Worm (Caenorhabditis elegans) whole organism, early embryonic: ENCODE data around the gene srj-23.

Experiments
- B0310.2 ChIP-seq: sonication (generic microtip); optimal IDR thresholded peaks from 2 replicates; lab custom pipeline; 2016; ENCODE audit warnings: mild to moderate bottlenecking, missing genetic modification characterization, missing compliant biosample characterization
- F13C5.2 ChIP-seq: sonication (generic microtip); optimal IDR thresholded peaks from 2 replicates; lab custom pipeline; 2017; ENCODE audit warnings: mild to moderate bottlenecking, missing genetic modification characterization, inconsistent platforms, missing compliant biosample characterization
- aly-1 ChIP-seq: sonication (generic microtip); optimal IDR thresholded peaks from 2 replicates; lab custom pipeline; 2016; ENCODE audit warnings: missing genetic modification characterization, missing compliant biosample characterization
- ama-1 ChIP-seq: fragments of 150-350 bp; optimal IDR thresholded peaks from 2 replicates; lab custom pipeline; 2014
- ceh-13 ChIP-seq: fragments of 200-800 bp; sonication (Bioruptor generic); optimal IDR thresholded peaks from 2 replicates; lab custom pipeline; 2018; ENCODE audit warnings: mild to moderate bottlenecking, missing genetic modification characterization, missing compliant biosample characterization
- ceh-36 ChIP-seq: sonication (generic microtip); optimal IDR thresholded peaks from 2 replicates; lab custom pipeline; 2016; ENCODE audit warnings: missing genetic modification characterization, inconsistent platforms, missing compliant biosample characterization
- ets-7 ChIP-seq: sonication (generic microtip); optimal IDR thresholded peaks from 2 replicates; lab custom pipeline; 2016; ENCODE audit warnings: missing genotype, missing genetic modification characterization, missing compliant biosample characterization
- flt-1 ChIP-seq: fragments of 200-800 bp; sonication (Bioruptor generic); IDR thresholded peaks from 2 replicates; pipeline ENCODE4 v1.3.6; 2022; ENCODE audit warnings: missing genetic modification characterization, missing compliant biosample characterization
- hmbx-1 ChIP-seq: sonication (generic microtip); optimal IDR thresholded peaks from 2 replicates; lab custom pipeline; 2016; ENCODE audit warnings: mild to moderate bottlenecking, missing genetic modification characterization, missing compliant biosample characterization
- hmg-4 ChIP-seq: fragments of 200-800 bp; sonication (Bioruptor generic); optimal IDR thresholded peaks from 2 replicates; lab custom pipeline; 2018; ENCODE audit warnings: mild to moderate bottlenecking, missing genetic modification characterization, missing compliant biosample characterization
- hnd-1 ChIP-seq: sonication (generic microtip); optimal IDR thresholded peaks from 2 replicates; lab custom pipeline; 2016; ENCODE audit warnings: missing genetic modification characterization, missing compliant biosample characterization
- pes-1 ChIP-seq: fragments of 200-800 bp; sonication (Bioruptor generic); IDR thresholded peaks from 2 replicates; pipeline ENCODE4 v1.3.6; 2022; ENCODE audit warnings: missing genetic modification reagents, missing genetic modification characterization, missing compliant biosample characterization
- scrt-1 ChIP-seq: fragments of 200-800 bp; sonication (Bioruptor generic); IDR thresholded peaks from 2 replicates; pipeline ENCODE4 v1.3.6; 2022; ENCODE audit warnings: missing genetic modification characterization, missing compliant biosample characterization
- sea-1 ChIP-seq: fragments of 200-800 bp; sonication (Bioruptor generic); conservative IDR thresholded peaks from 2 replicates; pipeline ENCODE4 v1.3.6; 2022; ENCODE audit warnings: missing genetic modification characterization, missing compliant biosample characterization
- tbx-11 ChIP-seq: fragments of 200-800 bp; sonication (Bioruptor generic); IDR thresholded peaks from 2 replicates; pipeline ENCODE4 v1.3.6; 2022; ENCODE audit warnings: missing genetic modification characterization, missing compliant biosample characterization
- tbx-37 ChIP-seq: fragments of 200-800 bp; sonication (Bioruptor generic); conservative IDR thresholded peaks from 2 replicates; pipeline ENCODE4 v1.3.6; 2022; ENCODE audit warnings: missing genetic modification reagents, missing genetic modification characterization, missing compliant biosample characterization
- tra-4 ChIP-seq: sonication (generic microtip); optimal IDR thresholded peaks from 2 replicates; lab custom pipeline; 2017; ENCODE audit warnings: missing genetic modification characterization, missing compliant biosample characterization

Gene srj-23

DNA sequence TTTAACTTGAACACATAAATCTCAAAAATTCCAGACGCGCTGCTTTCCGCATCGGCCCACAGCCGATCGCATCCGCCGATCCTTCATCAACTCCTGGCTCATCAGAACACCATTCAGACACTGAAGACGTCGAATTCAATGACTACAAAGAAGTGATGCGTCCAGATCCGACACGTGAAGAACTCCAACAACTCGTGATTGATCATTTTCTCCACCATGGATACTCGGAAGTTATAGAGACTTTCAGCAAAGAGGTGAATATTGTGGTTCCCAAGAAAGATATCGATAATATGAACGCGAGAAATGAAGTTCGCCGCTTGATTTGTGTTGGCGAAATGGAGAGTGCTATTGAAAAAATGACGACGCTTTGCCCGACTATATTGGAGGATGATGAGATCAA is 17.5 kb downstream of the srj-23 start:
- TF ChIP-seq ceh-13 (no peak), hnd-1 (tag; lab: Kevin White, UChicago) (no peak), ceh-36 (tag; lab: Kevin White, UChicago) (no peak), tra-4 (tag; lab: Kevin White, UChicago) (no peak), hmbx-1 (tag; lab: Kevin White, UChicago) (no peak), tbx-11 (no peak), ets-7 (no peak), B0310.2 (tag; lab: Kevin White, UChicago) (no peak), pes-1 (no peak), tbx-37 (GFP tag; lab: Robert Waterston, UW) (no peak), F13C5.2 (tag; lab: Kevin White, UChicago) (no peak), sea-1 (no peak), flt-1 (GFP tag; lab: Robert Waterston, UW) (no peak), aly-1 (tag; lab: Kevin White, UChicago) (no peak), ama-1 (lab: Kevin White, UChicago) (no peak), hmg-4 (no peak), scrt-1 (GFP tag; lab: Robert Waterston, UW) (no peak)

DNA sequence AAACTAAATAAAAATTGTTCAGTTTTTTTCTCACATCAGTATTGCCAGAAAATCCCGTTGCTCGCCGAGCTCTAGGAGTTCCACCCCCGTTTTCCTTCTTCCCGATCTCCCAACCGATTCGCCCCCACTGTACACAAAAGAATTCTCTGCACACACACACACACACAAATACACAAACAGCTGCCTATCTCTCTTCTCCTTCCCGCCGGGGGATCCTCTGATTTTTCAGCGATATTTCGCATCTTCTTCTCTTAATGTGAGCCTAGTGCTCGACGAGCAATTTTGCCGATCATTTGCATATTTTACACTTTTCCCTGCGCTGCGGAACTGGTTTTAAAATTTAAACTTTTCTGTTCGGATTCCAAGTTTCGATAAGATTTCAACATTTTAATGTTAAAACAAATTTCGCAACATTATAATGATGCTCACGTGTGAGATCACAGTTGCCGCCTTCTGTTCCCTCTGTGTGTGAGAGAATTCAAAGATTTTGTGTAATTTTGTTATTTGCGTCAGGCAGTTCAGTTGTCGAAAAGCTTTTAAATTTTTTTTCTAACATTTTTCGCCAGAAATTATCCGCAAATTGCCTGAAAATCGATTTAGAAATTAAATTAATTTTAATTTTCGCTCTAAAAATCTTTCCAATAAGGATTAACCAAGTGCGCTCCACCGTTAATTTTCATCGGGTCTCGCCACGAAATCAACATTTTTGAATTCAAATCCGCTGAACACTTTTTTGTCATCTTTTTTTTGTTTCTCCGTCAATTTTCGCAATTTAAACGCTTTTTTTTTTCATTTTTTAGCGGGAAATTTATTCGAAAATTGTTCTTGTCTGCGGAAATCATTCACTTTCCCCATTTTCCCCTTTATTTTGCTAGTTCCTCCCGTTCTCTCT is 19.9 kb downstream of the srj-23 start:
- TF ChIP-seq scrt-1 (GFP tag; lab: Robert Waterston, UW) (no peak), flt-1 (GFP tag; lab: Robert Waterston, UW) (no peak), ceh-36 (tag; lab: Kevin White, UChicago) (peak; percentile 6), hmg-4 (peak; percentile 46), hnd-1 (tag; lab: Kevin White, UChicago) (no peak), ceh-13 (no peak)

DNA sequence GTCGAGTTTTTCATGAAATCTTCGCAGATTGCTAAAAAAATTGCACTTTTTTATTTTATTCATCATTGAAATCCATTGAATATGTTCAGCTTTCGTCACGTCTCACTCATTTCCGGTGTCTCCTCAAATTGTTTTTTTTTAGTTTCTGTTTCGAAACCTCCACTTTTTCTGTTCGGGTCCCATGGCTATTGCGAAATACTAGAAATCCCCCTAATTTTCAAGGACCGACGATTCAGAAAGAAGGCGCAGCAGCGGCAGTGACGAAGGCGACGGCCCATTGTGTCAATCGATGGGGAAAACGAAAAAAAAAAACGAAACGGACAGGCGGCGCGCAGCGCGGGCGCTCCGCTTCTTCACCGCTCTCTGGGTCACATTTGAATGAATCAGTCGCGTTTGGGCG is 20.5 kb downstream of the srj-23 start:
- TF ChIP-seq hmbx-1 (tag; lab: Kevin White, UChicago): no peak
- no peak for TF ChIP-seq ceh-36 (tag; lab: Kevin White, UChicago)
- TF ChIP-seq ets-7: no peak
- TF ChIP-seq tbx-11: no peak
- no peak for TF ChIP-seq flt-1 (GFP tag; lab: Robert Waterston, UW)
- no peak for TF ChIP-seq ama-1 (lab: Kevin White, UChicago)
- no peak for TF ChIP-seq F13C5.2 (tag; lab: Kevin White, UChicago)
- TF ChIP-seq aly-1 (tag; lab: Kevin White, UChicago): no peak
- no peak for TF ChIP-seq sea-1
- TF ChIP-seq tra-4 (tag; lab: Kevin White, UChicago): no peak
- TF ChIP-seq hnd-1 (tag; lab: Kevin White, UChicago): no peak
- TF ChIP-seq hmg-4: no peak
- no peak for TF ChIP-seq scrt-1 (GFP tag; lab: Robert Waterston, UW)
- TF ChIP-seq B0310.2 (tag; lab: Kevin White, UChicago): no peak
- TF ChIP-seq pes-1: no peak
- no peak for TF ChIP-seq tbx-37 (GFP tag; lab: Robert Waterston, UW)
- TF ChIP-seq ceh-13: no peak

DNA sequence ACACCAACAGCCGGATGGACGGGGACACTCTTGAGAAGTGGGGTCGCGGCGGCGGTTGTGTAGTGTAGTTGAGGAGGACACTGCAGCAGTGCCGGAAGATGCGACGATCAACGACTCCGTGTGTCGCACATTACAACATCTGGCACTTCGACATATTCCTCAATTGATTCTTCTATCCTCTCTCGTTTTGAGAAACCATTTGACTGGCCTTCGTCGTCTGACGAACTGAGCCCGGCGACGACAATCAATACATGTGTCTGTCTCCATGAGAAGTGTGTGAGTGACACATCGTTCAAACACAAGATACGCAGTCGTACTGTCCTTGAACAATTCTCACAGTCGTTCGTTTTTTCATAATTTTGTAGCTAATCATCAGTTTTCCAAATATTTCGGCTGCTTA is 21.1 kb downstream of the srj-23 start:
- peak; percentile 24 for TF ChIP-seq hmg-4
- TF ChIP-seq hnd-1 (tag; lab: Kevin White, UChicago): no peak

DNA sequence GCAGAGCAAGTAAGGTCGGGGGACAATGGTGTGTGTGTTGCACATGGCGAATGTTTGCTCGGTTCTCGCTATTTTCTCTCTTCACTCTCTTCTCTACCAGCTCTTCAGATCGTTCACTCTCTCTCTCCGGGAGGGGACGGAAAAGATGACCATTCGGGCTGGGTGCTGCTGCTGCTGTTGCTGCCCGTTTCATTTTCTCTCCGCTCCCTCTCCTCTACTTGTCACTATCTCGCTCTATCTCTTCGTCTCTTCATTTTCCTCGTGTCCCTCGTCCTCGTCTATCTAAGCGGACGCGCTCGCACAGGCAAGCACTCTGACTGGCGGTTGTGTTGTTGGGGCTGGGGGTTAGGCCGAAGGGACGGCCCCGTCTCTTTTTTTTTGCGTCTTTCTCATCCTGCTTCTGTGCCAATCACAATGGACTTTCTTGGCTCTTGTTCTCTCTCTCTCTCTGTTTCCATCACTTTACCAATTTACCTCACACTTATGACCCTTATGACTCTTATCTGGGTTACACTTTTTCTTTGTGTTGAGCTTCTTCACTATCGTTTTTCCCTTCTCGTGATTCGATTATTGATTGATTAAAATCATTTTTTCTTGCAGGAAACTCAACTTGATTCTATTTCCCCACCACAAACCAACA is 23.2 kb downstream of the srj-23 start, which contains the start of the genes F53E2.2 and unc-60:
Gene F53E2.2 (plus strand): TSS at position 601 of the 640 bp plus-strand sequence.
Gene unc-60 (plus strand): TSS at position 601 of the 640 bp plus-strand sequence.
- peak; percentile 46; the same call in 1 of the 2 replicates for TF ChIP-seq flt-1 (GFP tag; lab: Robert Waterston, UW)
- TF ChIP-seq tbx-37 (GFP tag; lab: Robert Waterston, UW): no peak
- no peak for TF ChIP-seq ceh-36 (tag; lab: Kevin White, UChicago)
- TF ChIP-seq sea-1: no peak
- no peak for TF ChIP-seq hmbx-1 (tag; lab: Kevin White, UChicago)
- peak; percentile 85 for TF ChIP-seq hmg-4
- TF ChIP-seq tbx-11: no peak
- TF ChIP-seq hnd-1 (tag; lab: Kevin White, UChicago): no peak
- no peak for TF ChIP-seq B0310.2 (tag; lab: Kevin White, UChicago)
- no peak for TF ChIP-seq ceh-13
- TF ChIP-seq tra-4 (tag; lab: Kevin White, UChicago): no peak
- peak; percentile 66 for TF ChIP-seq aly-1 (tag; lab: Kevin White, UChicago)
- TF ChIP-seq scrt-1 (GFP tag; lab: Robert Waterston, UW): no peak
- TF ChIP-seq F13C5.2 (tag; lab: Kevin White, UChicago): peak; percentile 29
- peak; percentile 12 for TF ChIP-seq ets-7
- no peak for TF ChIP-seq ama-1 (lab: Kevin White, UChicago)
- 0 out of 2 replicates have a peak, but pooled peaks have one; percentile 19 for TF ChIP-seq pes-1

DNA sequence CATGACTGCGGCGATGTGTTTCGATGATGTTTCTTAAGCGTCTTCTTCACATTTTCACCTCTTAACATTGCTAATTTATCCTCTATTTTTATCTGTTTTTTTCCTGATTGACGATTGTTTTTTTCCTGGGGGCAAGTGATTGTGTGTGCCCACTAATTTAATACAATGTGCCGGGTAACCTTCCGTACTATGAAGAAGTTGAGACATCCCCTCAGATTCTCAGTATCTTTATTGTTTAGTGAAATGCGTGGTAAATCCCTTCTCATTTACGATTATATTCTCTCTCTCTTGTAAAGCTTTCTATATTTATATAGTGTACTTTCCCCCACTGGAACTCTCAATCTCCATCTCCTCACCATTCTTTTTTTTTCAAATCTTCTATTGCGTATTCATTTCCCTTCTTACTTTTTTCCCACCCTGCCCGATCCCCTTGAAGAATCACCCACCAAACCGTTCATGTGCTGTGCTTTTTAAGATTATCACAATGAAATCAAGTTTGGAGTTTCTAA is 24.9 kb downstream of the srj-23 start:
- TF ChIP-seq tbx-11: no peak
- no peak for TF ChIP-seq pes-1
- no peak for TF ChIP-seq ets-7
- no peak for TF ChIP-seq ceh-36 (tag; lab: Kevin White, UChicago)
- no peak for TF ChIP-seq B0310.2 (tag; lab: Kevin White, UChicago)
- no peak for TF ChIP-seq hmbx-1 (tag; lab: Kevin White, UChicago)
- TF ChIP-seq F13C5.2 (tag; lab: Kevin White, UChicago): no peak
- no peak for TF ChIP-seq flt-1 (GFP tag; lab: Robert Waterston, UW)
- TF ChIP-seq tbx-37 (GFP tag; lab: Robert Waterston, UW): no peak
- TF ChIP-seq hmg-4: no peak
- TF ChIP-seq hnd-1 (tag; lab: Kevin White, UChicago): no peak
- no peak for TF ChIP-seq aly-1 (tag; lab: Kevin White, UChicago)
- no peak for TF ChIP-seq ceh-13
- no peak for TF ChIP-seq sea-1
- no peak for TF ChIP-seq ama-1 (lab: Kevin White, UChicago)
- no peak for TF ChIP-seq tra-4 (tag; lab: Kevin White, UChicago)
- no peak for TF ChIP-seq scrt-1 (GFP tag; lab: Robert Waterston, UW)
